Worm (Caenorhabditis elegans) whole organism, L2 larva: Measurements from ENCODE around the gene F19B10.13.

Experiments
- ZK546.5 ChIP-seq: sonication (generic microtip); optimal IDR thresholded peaks from 2 replicates; lab custom pipeline; 2017; ENCODE audit warnings: missing biosample characterization, missing genetic modification characterization
- nhr-10 ChIP-seq: sonication (generic microtip); optimal IDR thresholded peaks from 2 replicates; lab custom pipeline; 2017; ENCODE audit warnings: missing biosample characterization, missing genetic modification characterization
- nhr-11 ChIP-seq: fragments of 150-350 bp; optimal IDR thresholded peaks from 2 replicates; lab custom pipeline; 2014; ENCODE audit warnings: missing biosample characterization, missing genetic modification characterization
- nhr-237 ChIP-seq: fragments of 150-350 bp; optimal IDR thresholded peaks from 2 replicates; lab custom pipeline; 2014; ENCODE audit warnings: missing biosample characterization, missing genetic modification characterization
- sma-9 ChIP-seq, 2 experiments: fragments of 150-350 bp in 1 of 2; sonication (generic microtip) in 1 of 2; optimal IDR thresholded peaks; 2 replicates each; lab custom pipeline; 2014 to 2016; ENCODE audit warnings: missing genetic modification characterization in 2 of 2, mild to moderate bottlenecking in 1 of 2, missing biosample characterization in 1 of 2, missing compliant biosample characterization in 1 of 2, missing genetic modification reagents in 1 of 2, moderate library complexity in 1 of 2
- ztf-4 ChIP-seq: fragments of 150-350 bp; optimal IDR thresholded peaks from 2 replicates; lab custom pipeline; 2014; ENCODE audit warnings: missing biosample characterization, missing genetic modification characterization

DNA sequence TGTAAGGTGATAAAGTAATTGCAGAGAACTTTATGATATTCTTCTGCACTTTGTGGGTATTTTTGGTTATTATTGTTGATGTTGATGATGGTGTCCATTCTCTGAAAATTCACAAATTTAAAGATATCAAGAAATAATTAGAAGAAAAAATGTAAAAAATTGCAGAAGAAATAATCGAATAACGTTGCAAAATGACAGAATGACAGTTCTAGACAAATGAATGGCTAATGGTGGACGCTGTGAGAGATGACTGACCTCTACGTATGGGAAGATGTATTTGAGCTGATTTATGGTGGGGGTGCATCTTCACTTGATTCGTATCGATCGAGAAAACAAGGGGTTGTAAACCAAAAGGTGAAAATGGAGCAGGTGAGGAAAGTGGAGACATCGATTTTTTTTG is 11.4 kb downstream of the F19B10.13 start, which contains the start of gene sea-1:
- TF ChIP-seq ZK546.5 (no peak), nhr-10 (tag; lab: Kevin White, UChicago) (no peak), ztf-4 (no peak), nhr-11 (no peak), nhr-237 (tag; lab: Kevin White, UChicago) (no peak), sma-9 (GFP tag; optimal IDR thresholded peaks at IDR 0.05; lab: Kevin White, UChicago) (no peak), sma-9 (tag; optimal IDR thresholded peaks at IDR 0.05; lab: Kevin White, UChicago) (no peak)
